Worm (Caenorhabditis elegans): ENCODE measurements around the gene T18D3.1.

Gene T18D3.1

DNA sequence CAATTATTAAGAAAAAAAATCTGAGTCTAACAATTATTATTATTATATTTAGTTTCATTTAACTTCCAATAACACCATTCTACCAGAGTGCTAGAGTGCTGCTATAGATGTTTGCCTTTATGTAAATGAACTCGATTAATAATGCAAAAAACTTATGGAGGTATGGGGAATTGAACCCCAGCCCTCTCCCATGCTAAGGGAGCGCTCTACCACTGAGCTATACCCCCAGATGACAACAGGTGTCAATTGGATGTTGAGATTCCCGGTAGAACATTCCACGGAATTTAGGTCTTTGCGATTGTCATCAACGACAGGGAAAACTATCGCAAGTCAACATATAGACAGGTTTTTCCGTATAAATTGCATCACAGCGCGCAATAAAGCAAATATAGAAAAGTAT lies 3.5 kb downstream of the T18D3.1 start (continued):
- TF ChIP-seq unc-42 (tag; optimal IDR thresholded peaks at IDR 0.05) = no peak
- TF ChIP-seq ceh-34 (tag; optimal IDR thresholded peaks at IDR 0.05) = peak; percentile 17
- peak; percentile 67 for TF ChIP-seq dve-1 (tag; optimal IDR thresholded peaks at IDR 0.05)
- TF ChIP-seq ceh-48 (tag; optimal IDR thresholded peaks at IDR 0.05) = peak; percentile 17
- TF ChIP-seq che-1 (tag; optimal IDR thresholded peaks at IDR 0.05) = peak; percentile 70
- TF ChIP-seq elt-2 (tag; optimal IDR thresholded peaks at IDR 0.05) = peak; percentile 44
- peak; percentile 30 for TF ChIP-seq fax-1 (tag; optimal IDR thresholded peaks at IDR 0.05)
- peak; percentile 50 for TF ChIP-seq unc-86 (tag; optimal IDR thresholded peaks at IDR 0.05)
- peak; percentile 43 for TF ChIP-seq tbx-2 (tag; optimal IDR thresholded peaks at IDR 0.05)
- peak; percentile 61 for TF ChIP-seq C38D4.7 (GFP tag; optimal IDR thresholded peaks at IDR 0.05)
- TF ChIP-seq lin-11 (tag; optimal IDR thresholded peaks at IDR 0.05) = no peak
- TF ChIP-seq K09A11.1 (tag; optimal IDR thresholded peaks at IDR 0.05; ENCODE audit: insufficient read depth) = no peak
- TF ChIP-seq tbx-7 (tag; optimal IDR thresholded peaks at IDR 0.05) = no peak
- peak; percentile 52 for TF ChIP-seq sdc-2 (tag; optimal IDR thresholded peaks at IDR 0.05)
- TF ChIP-seq madf-2 (tag; optimal IDR thresholded peaks at IDR 0.05) = peak; percentile 78
- no peak for TF ChIP-seq ceh-31 (tag; optimal IDR thresholded peaks at IDR 0.05)

DNA sequence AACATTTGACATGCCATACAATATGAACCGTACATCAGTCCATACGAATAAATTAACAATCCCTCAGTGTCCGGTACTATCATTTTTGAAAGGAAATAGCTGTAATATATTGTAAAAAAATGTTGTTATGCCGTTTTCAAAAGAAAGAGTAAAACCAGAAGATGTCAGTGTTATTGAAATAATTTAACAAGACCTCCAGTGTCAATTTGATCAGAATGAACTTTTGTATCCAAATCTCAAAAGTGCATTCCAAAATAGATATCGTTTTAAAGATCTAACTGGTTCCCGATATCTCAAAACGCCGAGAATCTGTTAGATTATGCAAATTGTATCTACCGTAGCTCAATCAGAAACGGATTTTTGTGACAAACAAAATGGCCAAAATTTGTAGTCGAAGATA lies 7.0 kb downstream of the T18D3.1 start, which contains the start of gene odr-7:
Gene odr-7, minus strand, starts transcription at position 101 of the 400 bp plus-strand sequence.
- TF ChIP-seq ceh-45 (GFP tag; IDR thresholded peaks at IDR 0.05) (no peak), elt-2 (tag; optimal IDR thresholded peaks at IDR 0.05) (no peak), ama-1 (optimal IDR thresholded peaks at IDR 0.05) (no peak), unc-3 (GFP tag; conservative IDR thresholded peaks at IDR 0.05) (no peak), unc-3 (tag; optimal IDR thresholded peaks at IDR 0.05) (no peak), fkh-6 (tag; optimal IDR thresholded peaks at IDR 0.05) (no peak), hlh-15 (tag; optimal IDR thresholded peaks at IDR 0.05) (no peak), ceh-34 (tag; optimal IDR thresholded peaks at IDR 0.05) (no peak), sox-4 (tag; optimal IDR thresholded peaks at IDR 0.05) (no peak), hlh-8 (tag; optimal IDR thresholded peaks at IDR 0.05) (no peak), ceh-48 (tag; optimal IDR thresholded peaks at IDR 0.05) (no peak), ceh-6 (GFP tag; optimal IDR thresholded peaks at IDR 0.05) (no peak), ceh-9 (tag; optimal IDR thresholded peaks at IDR 0.05) (no peak), sdc-2 (tag; optimal IDR thresholded peaks at IDR 0.05) (no peak), ceh-30 (tag; optimal IDR thresholded peaks at IDR 0.05) (no peak)

DNA sequence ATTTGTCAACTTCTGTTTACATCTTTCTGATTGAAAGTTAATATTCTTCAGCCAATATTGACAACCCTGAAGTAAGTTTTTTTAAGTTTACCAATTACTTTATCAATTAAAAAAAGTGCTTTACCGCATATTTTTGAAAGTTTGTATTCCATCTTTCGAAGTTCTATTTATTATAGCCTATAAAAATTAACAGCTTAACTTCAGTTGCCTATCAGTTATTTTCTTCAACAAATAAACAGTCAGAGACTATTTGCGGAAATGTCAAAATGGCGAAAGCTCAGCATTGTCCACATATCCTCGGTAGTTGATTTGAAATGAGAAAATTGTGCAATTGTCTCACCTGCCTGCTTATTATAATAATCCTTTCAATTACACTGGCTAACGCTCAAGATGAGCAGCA lies 9.0 kb downstream of the T18D3.1 start, which contains the start of gene T18D3.5:
Gene T18D3.5, plus strand, starts transcription at position 301 of the 400 bp plus-strand sequence.
- TF ChIP-seq ceh-6 (GFP tag; optimal IDR thresholded peaks at IDR 0.05) (no peak), ref-2 (tag; optimal IDR thresholded peaks at IDR 0.05) (no peak)

DNA sequence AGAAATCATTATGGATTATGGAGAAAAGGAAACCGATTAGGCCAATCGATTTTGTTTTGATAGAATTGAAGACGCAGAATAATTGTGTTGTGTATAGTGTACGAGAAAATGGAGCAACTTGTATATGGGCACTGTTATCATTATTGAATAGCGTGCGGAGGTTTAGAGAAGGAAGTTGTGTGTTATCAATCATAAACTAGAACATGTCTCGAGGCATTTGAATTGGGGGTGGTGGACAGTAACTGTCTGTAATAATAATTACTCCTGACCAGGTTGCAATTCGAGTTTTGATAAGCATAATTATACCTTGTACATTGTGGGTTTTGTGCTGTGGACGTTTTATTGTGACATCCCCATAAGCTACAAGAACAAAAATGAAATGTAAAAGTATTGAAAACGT lies 12.2 kb downstream of the T18D3.1 start, which contains the start of gene cdf-2:
Gene cdf-2, minus strand, starts transcription at position 149 of the 400 bp plus-strand sequence.
- TF ChIP-seq pat-9 (tag; optimal IDR thresholded peaks at IDR 0.05) = no peak
- no peak for TF ChIP-seq syd-9 (tag; optimal IDR thresholded peaks at IDR 0.05)
- TF ChIP-seq C38D4.7 (GFP tag; optimal IDR thresholded peaks at IDR 0.05) = no peak
- TF ChIP-seq rnt-1 (tag; optimal IDR thresholded peaks at IDR 0.05) = no peak
- no peak for TF ChIP-seq hlh-6 (tag; optimal IDR thresholded peaks at IDR 0.05)
- no peak for TF ChIP-seq fkh-6 (tag; optimal IDR thresholded peaks at IDR 0.05)
- no peak for TF ChIP-seq ref-2 (tag; optimal IDR thresholded peaks at IDR 0.05)
- TF ChIP-seq Y22D7AL.16 (tag; optimal IDR thresholded peaks at IDR 0.05) = no peak
- TF ChIP-seq fkh-10 (GFP tag; optimal IDR thresholded peaks at IDR 0.05) = no peak
- TF ChIP-seq pha-2 (tag; optimal IDR thresholded peaks at IDR 0.05) = no peak
- no peak for TF ChIP-seq che-1 (tag; optimal IDR thresholded peaks at IDR 0.05)
- TF ChIP-seq gmeb-2 (tag; optimal IDR thresholded peaks at IDR 0.05) = no peak
- TF ChIP-seq K09A11.1 (tag; optimal IDR thresholded peaks at IDR 0.05; ENCODE audit: insufficient read depth) = no peak
- TF ChIP-seq pqm-1 (tag; optimal IDR thresholded peaks at IDR 0.05) = no peak
- TF ChIP-seq hlh-15 (tag; optimal IDR thresholded peaks at IDR 0.05) = no peak
- TF ChIP-seq hlh-13 (GFP tag; optimal IDR thresholded peaks at IDR 0.05) = no peak
- TF ChIP-seq mec-3 (tag; optimal IDR thresholded peaks at IDR 0.05; ENCODE audit: borderline replicate concordance) = no peak
- no peak for TF ChIP-seq ceh-31 (tag; optimal IDR thresholded peaks at IDR 0.05)
- TF ChIP-seq pax-1 (tag; optimal IDR thresholded peaks at IDR 0.05) = no peak
- no peak for TF ChIP-seq C08G9.2 (tag; optimal IDR thresholded peaks at IDR 0.05)

Measured in whole organism, late embryonic.